Fruit fly (Drosophila melanogaster) whole organism: Measurements from ENCODE around the gene CG18081.

Source experiments
- CG8478 ChIP-seq: fragments of >200 bp; optimal IDR thresholded peaks from 2 replicates; lab custom pipeline; 2018; ENCODE audit warnings: inconsistent platforms
- pan ChIP-seq: fragments of >200 bp; optimal IDR thresholded peaks from 2 replicates; lab custom pipeline; 2017
- psq ChIP-seq: fragments of >200 bp; optimal IDR thresholded peaks from 2 replicates; lab custom pipeline; 2017
- usp ChIP-seq: fragments of >200 bp; optimal IDR thresholded peaks from 2 replicates; lab custom pipeline; 2017; ENCODE audit warnings: missing biosample characterization, missing genetic modification characterization, mixed read lengths

DNA sequence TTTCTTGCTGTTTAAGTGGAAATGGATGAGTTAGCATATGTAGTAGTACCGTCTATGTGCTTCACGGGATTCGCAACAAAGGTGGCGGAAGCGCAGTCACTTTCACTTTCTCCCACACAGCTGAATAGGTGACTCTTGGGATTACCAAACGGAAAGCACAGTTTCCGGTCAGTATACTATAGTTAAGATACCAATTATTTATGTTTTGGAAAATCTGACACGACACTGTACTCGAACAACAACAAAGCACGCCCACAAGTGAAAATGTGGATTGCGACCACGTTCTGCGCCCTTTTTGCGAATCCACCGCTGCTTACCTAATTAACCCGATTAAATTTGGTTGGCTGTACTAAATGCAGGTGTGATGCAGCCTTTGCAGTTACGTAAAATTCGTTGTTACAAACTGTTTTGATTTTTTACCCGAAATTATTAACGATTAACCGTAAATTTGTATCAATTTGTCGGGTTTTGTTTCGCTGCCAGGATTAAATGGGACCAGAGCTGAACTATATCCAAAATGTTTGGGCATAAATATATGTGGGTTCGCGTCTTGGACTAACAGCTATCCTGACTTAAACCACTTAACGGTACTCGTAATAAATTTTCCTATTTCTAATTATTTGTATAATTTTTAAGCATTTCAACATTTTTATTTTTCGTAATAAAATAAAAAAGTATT lies at the start of gene CG18081:
- TF ChIP-seq usp: no peak
- TF ChIP-seq pan (lab: Kevin White, UChicago): no peak
- TF ChIP-seq psq: no peak
- no peak for TF ChIP-seq CG8478 (lab: Kevin White, UChicago)
